Fruit fly (Drosophila melanogaster): ENCODE measurements around the gene Gss2.

DNA sequence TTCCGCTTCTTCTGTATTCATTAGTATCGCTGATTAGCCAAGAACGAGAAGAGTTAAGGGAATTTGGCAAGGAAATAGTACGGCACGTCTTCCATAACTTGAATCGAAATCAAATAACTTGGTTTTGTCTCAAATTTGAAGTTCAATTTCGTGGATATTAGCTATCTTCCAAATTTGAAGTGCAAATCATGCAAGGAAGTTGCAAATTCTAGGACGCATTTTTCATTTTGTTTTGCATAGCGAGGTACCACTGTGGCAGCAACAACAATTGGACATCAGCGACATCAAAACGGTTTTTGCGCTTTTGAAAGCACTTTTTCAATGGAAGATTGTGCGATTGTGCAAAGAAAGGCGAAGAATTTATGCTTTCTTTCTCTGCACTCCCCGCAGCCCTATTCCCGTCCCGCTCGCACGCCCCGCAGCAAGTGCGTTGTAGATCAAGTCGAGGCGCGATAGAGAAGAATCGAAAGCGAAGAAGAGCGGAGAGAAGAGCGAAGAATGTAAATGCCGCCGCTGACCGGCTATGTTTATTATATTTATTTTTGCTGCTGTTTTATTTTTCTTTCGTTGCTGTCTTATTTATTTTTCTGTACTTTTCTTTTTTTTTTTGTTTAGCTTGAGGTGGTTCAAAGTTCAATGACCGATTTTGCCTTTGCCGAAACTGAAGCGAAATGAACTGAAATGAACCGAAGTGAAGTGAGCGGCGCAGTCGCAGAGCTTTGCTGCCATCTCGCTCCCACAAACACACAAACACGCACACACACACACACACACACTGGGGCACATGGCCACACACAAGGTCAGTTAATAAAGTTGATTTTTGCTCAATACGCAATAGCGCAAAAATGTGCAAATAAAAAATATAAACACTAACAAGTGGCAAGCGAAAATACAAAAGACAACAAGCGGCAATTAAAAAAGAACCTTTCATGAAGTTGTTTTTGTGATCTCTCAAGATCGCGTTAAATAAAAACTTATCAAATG lies 18.1 kb upstream of the Gss2 start:
- TF ChIP-seq Sin3A (optimal IDR thresholded peaks at IDR 0.05) (no peak), Myc (optimal IDR thresholded peaks at IDR 0.05) (no peak), ttk (optimal IDR thresholded peaks at IDR 0.05) (no peak), psq (optimal IDR thresholded peaks at IDR 0.05) (no peak)

All from Kc167 (cell line).